Fruit fly (Drosophila melanogaster): Measurements from ENCODE around the gene CG14258.

dm6 chr3R:27100930-27101329, 8.0 kb downstream of the CG14258 start, which contains the start of gene Jhbp11:
- TF ChIP-seq Myc (optimal IDR thresholded peaks at IDR 0.05): no peak
- TF ChIP-seq insv (optimal IDR thresholded peaks at IDR 0.05): no peak
- no peak for TF ChIP-seq h (optimal IDR thresholded peaks at IDR 0.05)
- no peak for TF ChIP-seq psq (optimal IDR thresholded peaks at IDR 0.05)

All from Kc167 (cell line).